Fruit fly (Drosophila melanogaster) whole organism, pupa: ENCODE data around the gene Cdk12.
A peak's percentile ranks its signal among the peaks of the same experiment; 100 is the strongest.

Experiments
- CG10348 ChIP-seq: fragments of 200-800 bp; sonication (Bioruptor generic); IDR thresholded peaks from 2 replicates; pipeline ENCODE4 v1.3.6; 2022; ENCODE audit warnings: missing biosample characterization, missing genetic modification characterization
- CG12605 ChIP-seq: fragments of 200-800 bp; sonication (Bioruptor generic); IDR thresholded peaks from 2 replicates; pipeline ENCODE4 v1.3.6; 2022; ENCODE audit warnings: missing biosample characterization, missing genetic modification characterization
- CG13204 ChIP-seq: fragments of 200-800 bp; sonication (Bioruptor generic); optimal IDR thresholded peaks from 2 replicates; lab custom pipeline; 2018; ENCODE audit warnings: missing biosample characterization, mild to moderate bottlenecking, missing genetic modification characterization, moderate library complexity
- CG14655 ChIP-seq: fragments of 200-800 bp; sonication (Bioruptor generic); optimal IDR thresholded peaks from 3 replicates; lab custom pipeline; 2017; ENCODE audit warnings: mild to moderate bottlenecking, missing biosample characterization, missing genetic modification reagents, missing genetic modification characterization
- CG15710 ChIP-seq: fragments of 200-800 bp; sonication (Bioruptor generic); optimal IDR thresholded peaks from 2 replicates; lab custom pipeline; 2018; ENCODE audit warnings: missing biosample characterization, mild to moderate bottlenecking, missing genetic modification characterization, moderate library complexity
- CG17806 ChIP-seq: fragments of 200-800 bp; sonication (Bioruptor generic); optimal IDR thresholded peaks from 2 replicates; lab custom pipeline; 2018; ENCODE audit warnings: missing biosample characterization, mild to moderate bottlenecking, missing genetic modification characterization, moderate library complexity
- CG32121 ChIP-seq: fragments of 200-800 bp; sonication (Bioruptor generic); IDR thresholded peaks from 2 replicates; pipeline ENCODE4 v1.3.6; 2022; ENCODE audit warnings: missing biosample characterization, missing genetic modification characterization
- CG34367 ChIP-seq: fragments of 200-800 bp; sonication (Bioruptor generic); optimal IDR thresholded peaks from 2 replicates; lab custom pipeline; 2018; ENCODE audit warnings: missing biosample characterization, mild to moderate bottlenecking, missing genetic modification characterization
- CG4496 ChIP-seq: fragments of 200-800 bp; sonication (Bioruptor generic); IDR thresholded peaks from 3 replicates; pipeline ENCODE4 v1.3.6; 2022; ENCODE audit warnings: missing biosample characterization, missing genetic modification characterization
- CG8159 ChIP-seq: fragments of 200-800 bp; sonication (Bioruptor generic); optimal IDR thresholded peaks from 3 replicates; lab custom pipeline; 2018; ENCODE audit warnings: missing biosample characterization, mild to moderate bottlenecking, missing genetic modification characterization, moderate library complexity
- CG8301 ChIP-seq: fragments of 200-800 bp; sonication (Bioruptor generic); optimal IDR thresholded peaks from 2 replicates; lab custom pipeline; 2018; ENCODE audit warnings: missing biosample characterization, mild to moderate bottlenecking, missing genetic modification characterization
- CG9948 ChIP-seq: fragments of 200-800 bp; sonication (Bioruptor generic); optimal IDR thresholded peaks from 2 replicates; lab custom pipeline; 2018; ENCODE audit warnings: missing biosample characterization, mild to moderate bottlenecking, missing genetic modification characterization, moderate library complexity
- D1 ChIP-seq: fragments of 200-800 bp; sonication (Bioruptor generic); optimal IDR thresholded peaks from 2 replicates; lab custom pipeline; 2018; ENCODE audit warnings: missing biosample characterization, mild to moderate bottlenecking, missing genetic modification characterization, moderate library complexity
- EcR ChIP-seq: fragments of 200-800 bp; sonication (Bioruptor generic); optimal IDR thresholded peaks from 3 replicates; lab custom pipeline; 2019; ENCODE audit warnings: missing biosample characterization, missing genetic modification characterization, mild to moderate bottlenecking, moderate library complexity, missing genetic modification reagents
- Ets98B ChIP-seq: fragments of 200-800 bp; sonication (Bioruptor generic); IDR thresholded peaks from 2 replicates; pipeline ENCODE4 v1.3.6; 2022; ENCODE audit warnings: missing biosample characterization, missing genetic modification characterization
- Pif1A ChIP-seq: fragments of 200-800 bp; sonication (Bioruptor generic); optimal IDR thresholded peaks from 3 replicates; lab custom pipeline; 2016; ENCODE audit warnings: missing biosample characterization, missing genetic modification characterization
- Pif1B ChIP-seq: fragments of 200-800 bp; sonication (Bioruptor generic); optimal IDR thresholded peaks from 3 replicates; lab custom pipeline; 2016; ENCODE audit warnings: missing biosample characterization, missing genetic modification characterization
- Snoo ChIP-seq: fragments of 200-800 bp; sonication (Bioruptor generic); optimal IDR thresholded peaks from 3 replicates; lab custom pipeline; 2017; ENCODE audit warnings: missing biosample characterization, mild to moderate bottlenecking, missing genetic modification characterization, inconsistent platforms
- fd96Ca ChIP-seq: fragments of 200-800 bp; sonication (Bioruptor generic); IDR thresholded peaks from 3 replicates; pipeline ENCODE4 v1.3.6; 2022; ENCODE audit warnings: missing biosample characterization, missing genetic modification characterization
- gl ChIP-seq: fragments of 200-800 bp; sonication (Bioruptor generic); optimal IDR thresholded peaks from 2 replicates; lab custom pipeline; 2018; ENCODE audit warnings: missing biosample characterization, mild to moderate bottlenecking, missing genetic modification characterization
- rn ChIP-seq: fragments of 200-800 bp; sonication (Bioruptor generic); IDR thresholded peaks from 2 replicates; pipeline ENCODE4 v1.3.6; 2022; ENCODE audit warnings: missing biosample characterization, missing genetic modification characterization

Cdk12 gene

dm6 chr3L:21529108-21529507 is 13.0 kb downstream of the Cdk12 start, which contains the start of gene Arv1:
Gene Arv1, minus strand, starts transcription at chr3L:21529333.
- TF ChIP-seq CG34367 (tag; lab: Kevin White, UChicago): no peak
- TF ChIP-seq CG14655 (GFP tag; lab: Kevin White, UChicago): no peak
- TF ChIP-seq CG4496: no peak
- no peak for TF ChIP-seq CG17806 (tag; lab: Kevin White, UChicago)
- no peak for TF ChIP-seq CG8301 (tag; lab: Kevin White, UChicago)
- TF ChIP-seq CG9948 (tag; lab: Kevin White, UChicago): no peak
- TF ChIP-seq Pif1A: no peak

- no peak for TF ChIP-seq fd96Ca (GFP tag; lab: Robert Waterston, UW)
- TF ChIP-seq rn (GFP tag; lab: Robert Waterston, UW): no peak
- TF ChIP-seq gl: no peak
- TF ChIP-seq CG13204 (GFP tag; lab: Kevin White, UChicago): no peak
- no peak for TF ChIP-seq CG8301 (tag; lab: Kevin White, UChicago)
- no peak for TF ChIP-seq Snoo (tag; lab: Kevin White, UChicago)
- TF ChIP-seq CG8159: no peak
- no peak for TF ChIP-seq CG17806 (tag; lab: Kevin White, UChicago)
- TF ChIP-seq Pif1B (GFP tag; lab: Kevin White, UChicago): no peak
- no peak for TF ChIP-seq CG34367 (tag; lab: Kevin White, UChicago)
- no peak for TF ChIP-seq CG4496
- TF ChIP-seq CG9948 (tag; lab: Kevin White, UChicago): no peak
- TF ChIP-seq CG15710 (tag; lab: Kevin White, UChicago): no peak
These were observed 17.3 kb downstream of the Cdk12 start, which contains the start of gene Mkrn1 for dm6 chr3L:21533270-21533948. Gene Mkrn1, minus strand, starts transcription at chr3L:21533713.

dm6 chr3L:21534360-21534759 is 18.3 kb downstream of the Cdk12 start, which contains the start of gene ppk5:
Gene ppk5, plus strand, starts transcription at chr3L:21534660.
- TF ChIP-seq Pif1B (GFP tag; lab: Kevin White, UChicago) (no peak), CG34367 (tag; lab: Kevin White, UChicago) (no peak), CG32121 (GFP tag; lab: Robert Waterston, UW) (no peak), rn (GFP tag; lab: Robert Waterston, UW) (no peak), Pif1A (no peak)

dm6 chr3L:21536857-21537256 is 20.8 kb downstream of the Cdk12 start, which contains the start of gene Rpn10:
Gene Rpn10, plus strand, starts transcription at chr3L:21537000.
- TF ChIP-seq Snoo (tag; lab: Kevin White, UChicago): peak; percentile 6
- TF ChIP-seq CG8159: no peak
- TF ChIP-seq D1 (tag; lab: Kevin White, UChicago): peak; percentile 27
- TF ChIP-seq EcR (GFP tag; lab: Kevin White, UChicago): peak; percentile 63
- TF ChIP-seq, all 21 proteins: peak for 3

- TF ChIP-seq Pif1A (no peak), CG8301 (tag; lab: Kevin White, UChicago) (no peak), CG17806 (tag; lab: Kevin White, UChicago) (no peak), Ets98B (GFP tag; lab: Robert Waterston, UW) (no peak), Snoo (tag; lab: Kevin White, UChicago) (no peak), CG10348 (GFP tag; lab: Robert Waterston, UW) (no peak)
These were observed 22.8 kb downstream of the Cdk12 start for dm6 chr3L:21538893-21539244.

- TF ChIP-seq Snoo (tag; lab: Kevin White, UChicago) (peak; percentile 39), CG17806 (tag; lab: Kevin White, UChicago) (peak; percentile 14), CG32121 (GFP tag; lab: Robert Waterston, UW) (peak; percentile 11; the same call in 1 of the 2 replicates), gl (no peak)
These were observed 23.4 kb downstream of the Cdk12 start, which contains the start of the genes COX8 and VhaM9.7-b for dm6 chr3L:21539245-21540196. Gene COX8, minus strand, starts transcription at chr3L:21539447. Gene VhaM9.7-b, plus strand, starts transcription at chr3L:21539862.

dm6 chr3L:21542059-21542458 is 26.0 kb downstream of the Cdk12 start, which contains the start of gene CG33290:
Gene CG33290, plus strand, starts transcription at chr3L:21542359.
- TF ChIP-seq CG10348 (GFP tag; lab: Robert Waterston, UW) (no peak), CG32121 (GFP tag; lab: Robert Waterston, UW) (no peak), CG9948 (tag; lab: Kevin White, UChicago) (no peak), Snoo (tag; lab: Kevin White, UChicago) (no peak), CG13204 (GFP tag; lab: Kevin White, UChicago) (no peak), CG12605 (GFP tag; lab: Robert Waterston, UW) (no peak), Pif1A (no peak), rn (GFP tag; lab: Robert Waterston, UW) (no peak), CG8159 (no peak), CG17806 (tag; lab: Kevin White, UChicago) (no peak), CG8301 (tag; lab: Kevin White, UChicago) (no peak), EcR (GFP tag; lab: Kevin White, UChicago) (no peak), D1 (tag; lab: Kevin White, UChicago) (no peak), CG34367 (tag; lab: Kevin White, UChicago) (no peak), Pif1B (GFP tag; lab: Kevin White, UChicago) (no peak), CG4496 (no peak), CG14655 (GFP tag; lab: Kevin White, UChicago) (no peak), fd96Ca (GFP tag; lab: Robert Waterston, UW) (no peak)
